Fruit fly (Drosophila melanogaster) whole organism, embryonic: ENCODE results near the gene CG5446.

Experiments used
- Atf3 ChIP-seq: fragments of 200-800 bp; sonication (Bioruptor generic); optimal IDR thresholded peaks from 3 replicates; lab custom pipeline; 2016; ENCODE audit warnings: missing biosample characterization, missing genetic modification characterization
- CG13775 ChIP-seq: fragments of 200-800 bp; sonication (Bioruptor generic); optimal IDR thresholded peaks from 3 replicates; lab custom pipeline; 2017; ENCODE audit warnings: missing biosample characterization, mild to moderate bottlenecking, missing genetic modification characterization
- Tbp ChIP-seq: fragments of >200 bp; optimal IDR thresholded peaks from 2 replicates; lab custom pipeline; 2018; ENCODE audit warnings: missing biosample characterization, missing genetic modification characterization
- tna ChIP-seq: fragments of 200-800 bp; sonication (Bioruptor generic); IDR thresholded peaks from 2 replicates; pipeline ENCODE4 v1.3.6; 2022; ENCODE audit warnings: missing biosample characterization, missing genetic modification characterization; ENCODE audit not compliant: partially characterized antibody

DNA sequence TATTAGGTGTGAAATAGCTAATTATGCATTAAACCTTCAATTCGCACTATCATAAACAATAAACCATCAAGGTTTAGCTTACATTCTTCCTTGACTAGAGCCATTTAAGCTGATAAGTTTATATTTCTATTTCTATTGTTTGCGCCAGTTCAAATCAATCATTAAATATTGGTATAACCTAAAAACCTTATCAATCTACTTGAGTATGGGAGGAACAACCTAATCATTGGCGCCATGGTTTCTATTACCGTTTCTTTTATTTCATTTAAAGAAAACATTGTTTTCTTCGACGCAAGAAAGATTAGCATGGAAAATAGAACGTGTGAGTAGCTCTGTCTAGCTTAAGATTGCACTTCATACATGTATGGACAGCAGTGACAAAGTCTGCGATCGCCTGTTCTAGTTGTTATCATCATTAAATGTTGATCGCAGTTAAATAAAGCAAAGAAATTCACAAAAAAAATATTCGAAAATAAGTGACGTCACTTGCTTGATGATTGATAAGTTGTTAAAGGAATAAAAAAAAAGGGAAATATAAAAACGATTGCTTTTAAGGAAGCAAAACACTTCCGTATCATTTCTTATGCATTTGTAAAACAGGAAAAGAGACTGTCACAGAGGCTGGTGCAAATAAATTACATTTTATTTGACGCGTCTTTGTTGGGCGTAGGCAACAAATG is 46.8 kb upstream of the CG5446 start:
- TF ChIP-seq CG13775 (GFP tag; lab: Kevin White, UChicago): no peak
- no peak for TF ChIP-seq tna (GFP tag; lab: Robert Waterston, UW)
- no peak for TF ChIP-seq Tbp (GFP tag; lab: Kevin White, UChicago)
- TF ChIP-seq Atf3 (GFP tag; lab: Kevin White, UChicago): no peak
